Fruit fly (Drosophila melanogaster): ENCODE measurements around the gene tomb.

DNA sequence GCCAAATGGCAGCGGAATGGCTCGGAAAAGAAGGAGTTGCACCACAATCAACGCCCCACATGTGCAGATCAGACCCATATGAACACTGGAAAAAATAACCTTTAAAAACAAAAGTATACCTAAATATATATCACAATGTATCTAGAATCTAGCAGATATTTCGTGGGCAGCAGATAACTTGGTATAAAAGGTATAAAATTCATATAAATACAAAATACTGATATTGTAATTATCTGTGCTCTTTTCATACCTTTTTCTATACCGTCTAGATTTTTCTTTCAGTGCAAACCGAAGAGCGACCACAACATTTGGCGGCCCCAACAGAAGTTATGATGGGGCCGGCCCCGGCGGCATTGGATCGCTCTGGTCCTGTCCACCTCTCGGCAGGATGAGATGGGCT lies 35.2 kb downstream of the tomb start:
- TF ChIP-seq CG8478 (optimal IDR thresholded peaks at IDR 0.05) (no peak), CTCF (optimal IDR thresholded peaks at IDR 0.05) (no peak)

Data from S2 (cell line).